Fruit fly (Drosophila melanogaster): Measurements from ENCODE around the gene RfC38.

The RfC38 gene

dm6 chr2L:11178826-11179391 lies 48.5 kb upstream of the RfC38 start, which contains the start of gene Boh2 (continued):
- TF ChIP-seq dati (GFP tag; IDR thresholded peaks at IDR 0.05) (no peak), ssp (GFP tag; IDR thresholded peaks at IDR 0.05) (peak; percentile 34), cad (GFP tag; optimal IDR thresholded peaks at IDR 0.05) (no peak), CG9817 (tag; optimal IDR thresholded peaks at IDR 0.05) (no peak), CG13287 (GFP tag; IDR thresholded peaks at IDR 0.05; ENCODE audit: partially characterized antibody) (0 out of 2 replicates have a peak, but pooled peaks have one; percentile 20), Med (GFP tag) (peak; percentile 27), bab2 (GFP tag; optimal IDR thresholded peaks at IDR 0.05) (no peak), slp2 (GFP tag; optimal IDR thresholded peaks at IDR 0.05) (no peak), CG18764 (GFP tag; optimal IDR thresholded peaks at IDR 0.05) (no peak), row (GFP tag; IDR thresholded peaks at IDR 0.05) (no peak; the same call in 2 of the 3 replicates), BEAF-32 (GFP tag; optimal IDR thresholded peaks at IDR 0.05) (peak; percentile 22), MESR4 (GFP tag; optimal IDR thresholded peaks at IDR 0.05) (peak; percentile 47), Sin3A (optimal IDR thresholded peaks at IDR 0.05) (peak; percentile 57), mld (GFP tag; IDR thresholded peaks at IDR 0.05; ENCODE audit: partially characterized antibody) (no peak), ttk (GFP tag; IDR thresholded peaks at IDR 0.05) (no peak), oc (tag; optimal IDR thresholded peaks at IDR 0.05) (no peak), Myb (GFP tag; optimal IDR thresholded peaks at IDR 0.05) (peak; percentile 4), knrl (GFP tag; IDR thresholded peaks at IDR 0.05; ENCODE audit: partially characterized antibody) (0 out of 3 replicates have a peak, but pooled peaks have one; percentile 10), CG10431 (GFP tag; optimal IDR thresholded peaks at IDR 0.05) (no peak), stwl (tag; optimal IDR thresholded peaks at IDR 0.05) (peak; percentile 72), sens (GFP tag) (peak; percentile 69), CG5180 (GFP tag; optimal IDR thresholded peaks at IDR 0.05) (peak; percentile 8), CG10654 (GFP tag; optimal IDR thresholded peaks at IDR 0.05) (no peak), nerfin-1 (tag; optimal IDR thresholded peaks at IDR 0.05) (peak; percentile 33), YL-1 (GFP tag; optimal IDR thresholded peaks at IDR 0.05) (peak; percentile 7), CG2875 (GFP tag; optimal IDR thresholded peaks at IDR 0.05) (no peak), CG1603 (tag; optimal IDR thresholded peaks at IDR 0.05) (peak; percentile 26), Sry-δ (GFP tag; optimal IDR thresholded peaks at IDR 0.05) (peak; percentile 32), gfzf (GFP tag; optimal IDR thresholded peaks at IDR 0.05) (peak; percentile 85), CG6254 (GFP tag; optimal IDR thresholded peaks at IDR 0.05) (no peak), MBD-R2 (GFP tag; IDR thresholded peaks at IDR 0.05) (peak; percentile 24; the same call in 1 of the 2 replicates), CG30020 (tag; optimal IDR thresholded peaks at IDR 0.05) (no peak), CG5245 (GFP tag; optimal IDR thresholded peaks at IDR 0.05) (no peak), phol (tag; optimal IDR thresholded peaks at IDR 0.05) (peak; percentile 8), CG14710 (tag; optimal IDR thresholded peaks at IDR 0.05) (peak; percentile 26), Dek (tag; optimal IDR thresholded peaks at IDR 0.05) (no peak), CG15073 (GFP tag; optimal IDR thresholded peaks at IDR 0.05) (no peak), CG7357 (GFP tag; IDR thresholded peaks at IDR 0.05) (no peak), CG2199 (GFP tag; IDR thresholded peaks at IDR 0.05) (no peak), CG17186 (GFP tag; optimal IDR thresholded peaks at IDR 0.05) (peak; percentile 61), CG11093 (GFP tag; IDR thresholded peaks at IDR 0.05) (no peak), ewg (GFP tag; optimal IDR thresholded peaks at IDR 0.05) (peak; percentile 100), CG31441 (GFP tag; IDR thresholded peaks at IDR 0.05) (no peak), CG4360 (GFP tag; IDR thresholded peaks at IDR 0.05) (no peak), CG3407 (GFP tag; optimal IDR thresholded peaks at IDR 0.05) (no peak), Pdp1 (GFP tag; optimal IDR thresholded peaks at IDR 0.05) (no peak), Deaf1 (tag; optimal IDR thresholded peaks at IDR 0.05) (no peak), CG4404 (GFP tag; IDR thresholded peaks at IDR 0.05) (no peak), CG1792 (GFP tag; optimal IDR thresholded peaks at IDR 0.05) (no peak), CG14860 (GFP tag; IDR thresholded peaks at IDR 0.05; ENCODE audit: partially characterized antibody) (no peak)
